Fruit fly (Drosophila melanogaster) whole organism, embryonic: ENCODE data around the gene CG13077.

Experiments used
- Adf1 ChIP-seq: fragments of 200-800 bp; sonication (Bioruptor generic); IDR thresholded peaks from 2 replicates; pipeline ENCODE4 v1.3.6; 2022; ENCODE audit warnings: missing biosample characterization, missing genetic modification characterization
- B-H2 ChIP-seq: fragments of 200-800 bp; sonication (Bioruptor generic); optimal IDR thresholded peaks from 2 replicates; lab custom pipeline; 2018; ENCODE audit warnings: missing biosample characterization, mild to moderate bottlenecking, missing genetic modification characterization
- CG10959 ChIP-seq: fragments of 200-800 bp; sonication (Bioruptor generic); IDR thresholded peaks from 2 replicates; pipeline ENCODE4 v1.3.6; 2022; ENCODE audit warnings: missing biosample characterization, missing genetic modification characterization
- CG11093 ChIP-seq: fragments of 200-800 bp; sonication (Bioruptor generic); IDR thresholded peaks from 3 replicates; pipeline ENCODE4 v1.3.6; 2022; ENCODE audit warnings: missing biosample characterization, missing genetic modification characterization
- CG11398 ChIP-seq: fragments of 200-800 bp; sonication (Bioruptor generic); optimal IDR thresholded peaks from 2 replicates; lab custom pipeline; 2016; ENCODE audit warnings: missing biosample characterization, missing genetic modification characterization
- CG11723 ChIP-seq: fragments of 200-800 bp; sonication (Bioruptor generic); optimal IDR thresholded peaks from 2 replicates; lab custom pipeline; 2017; ENCODE audit warnings: missing biosample characterization, mild to moderate bottlenecking, missing genetic modification characterization
- CG12104 ChIP-seq: fragments of 200-800 bp; sonication (Bioruptor generic); optimal IDR thresholded peaks from 3 replicates; lab custom pipeline; 2016; ENCODE audit warnings: missing biosample characterization, missing genetic modification characterization
- CG1647 ChIP-seq: fragments of 200-800 bp; sonication (Bioruptor generic); optimal IDR thresholded peaks from 3 replicates; lab custom pipeline; 2016; ENCODE audit warnings: missing biosample characterization, missing genetic modification characterization
- CG17359 ChIP-seq: fragments of 200-800 bp; sonication (Bioruptor generic); optimal IDR thresholded peaks from 3 replicates; lab custom pipeline; 2018; ENCODE audit warnings: missing biosample characterization, mild to moderate bottlenecking, missing genetic modification characterization, moderate library complexity
- CG32767 ChIP-seq: fragments of 200-800 bp; sonication (Bioruptor generic); IDR thresholded peaks from 2 replicates; pipeline ENCODE4 v1.3.6; 2022; ENCODE audit warnings: missing biosample characterization, missing genetic modification characterization
- CG34376 ChIP-seq: fragments of 200-800 bp; sonication (Bioruptor generic); optimal IDR thresholded peaks from 2 replicates; lab custom pipeline; 2018; ENCODE audit warnings: missing biosample characterization, mild to moderate bottlenecking, missing genetic modification characterization
- CG5180 ChIP-seq: fragments of 200-800 bp; sonication (Bioruptor generic); optimal IDR thresholded peaks from 3 replicates; lab custom pipeline; 2017; ENCODE audit warnings: missing biosample characterization, missing genetic modification characterization, mild to moderate bottlenecking, moderate library complexity, missing genetic modification reagents
- CG5953 ChIP-seq: fragments of 200-800 bp; sonication (Bioruptor generic); IDR thresholded peaks from 2 replicates; pipeline ENCODE4 v1.3.6; 2022; ENCODE audit warnings: missing biosample characterization, missing genetic modification characterization
- CG6791 ChIP-seq: fragments of 200-800 bp; sonication (Bioruptor generic); IDR thresholded peaks from 3 replicates; pipeline ENCODE4 v1.3.6; 2022; ENCODE audit warnings: missing biosample characterization, missing genetic modification characterization; ENCODE audit not compliant: partially characterized antibody
- CG8281 ChIP-seq: fragments of 200-800 bp; sonication (Bioruptor generic); optimal IDR thresholded peaks from 2 replicates; lab custom pipeline; 2018; ENCODE audit warnings: missing biosample characterization, mild to moderate bottlenecking, missing genetic modification characterization, moderate library complexity
- CG9876 ChIP-seq: fragments of 200-800 bp; sonication (Bioruptor generic); optimal IDR thresholded peaks from 2 replicates; lab custom pipeline; 2016; ENCODE audit warnings: missing biosample characterization, missing genetic modification characterization
- CHES-1-like ChIP-seq: fragments of 200-800 bp; sonication (Bioruptor generic); optimal IDR thresholded peaks from 2 replicates; lab custom pipeline; 2016; ENCODE audit warnings: missing biosample characterization, missing genetic modification characterization
- CoRest ChIP-seq: fragments of 200-800 bp; sonication (Bioruptor generic); optimal IDR thresholded peaks from 3 replicates; lab custom pipeline; 2018; ENCODE audit warnings: missing biosample characterization, mild to moderate bottlenecking, missing genetic modification characterization, moderate library complexity
- Dad ChIP-seq: fragments of 200-800 bp; sonication (Bioruptor generic); optimal IDR thresholded peaks from 3 replicates; lab custom pipeline; 2016; ENCODE audit warnings: missing biosample characterization, missing genetic modification characterization
- Drgx ChIP-seq: fragments of 200-800 bp; sonication (Bioruptor generic); IDR thresholded peaks from 2 replicates; pipeline ENCODE4 v1.3.6; 2022; ENCODE audit warnings: missing biosample characterization, missing genetic modification characterization
- E2f2 ChIP-seq: fragments of 200-800 bp; sonication (Bioruptor generic); IDR thresholded peaks from 2 replicates; pipeline ENCODE4 v1.3.6; 2022; ENCODE audit warnings: missing biosample characterization, missing genetic modification characterization
- Ets65A ChIP-seq: fragments of 200-800 bp; sonication (Bioruptor generic); peaks from one replicate; lab custom pipeline; 2016; ENCODE audit warnings: missing biosample characterization, missing genetic modification characterization
- GATAe ChIP-seq: fragments of 200-800 bp; sonication (Bioruptor generic); conservative IDR thresholded peaks from 2 replicates; pipeline ENCODE4 v1.3.6; 2022; ENCODE audit warnings: missing biosample characterization, missing genetic modification characterization
- HmgD ChIP-seq: fragments of 200-800 bp; sonication (Bioruptor generic); optimal IDR thresholded peaks from 3 replicates; lab custom pipeline; 2016; ENCODE audit warnings: missing biosample characterization, missing genetic modification characterization
- Nf-YB ChIP-seq: fragments of 200-800 bp; sonication (Bioruptor generic); optimal IDR thresholded peaks from 3 replicates; lab custom pipeline; 2019; ENCODE audit warnings: missing biosample characterization, mild to moderate bottlenecking, missing genetic modification characterization, moderate library complexity
- Oaz ChIP-seq: fragments of 200-800 bp; sonication (Bioruptor generic); IDR thresholded peaks from 2 replicates; pipeline ENCODE4 v1.3.6; 2022; ENCODE audit warnings: missing biosample characterization, missing genetic modification characterization
- Oli ChIP-seq: fragments of 200-800 bp; sonication (Bioruptor generic); optimal IDR thresholded peaks from 2 replicates; lab custom pipeline; 2018; ENCODE audit warnings: missing biosample characterization, mild to moderate bottlenecking, missing genetic modification characterization, moderate library complexity
- Sin3A ChIP-seq: fragments of >200 bp; optimal IDR thresholded peaks from 2 replicates; lab custom pipeline; 2018
- Sry-β ChIP-seq: fragments of 200-800 bp; sonication (Bioruptor generic); optimal IDR thresholded peaks from 2 replicates; lab custom pipeline; 2018; ENCODE audit warnings: missing biosample characterization, mild to moderate bottlenecking, missing genetic modification characterization, moderate library complexity
- Vsx1 ChIP-seq: fragments of 200-800 bp; sonication (Bioruptor generic); optimal IDR thresholded peaks from 2 replicates; lab custom pipeline; 2017; ENCODE audit warnings: missing biosample characterization, mild to moderate bottlenecking, missing genetic modification characterization, missing genetic modification reagents
- YL-1 ChIP-seq: fragments of 200-800 bp; sonication (Bioruptor generic); optimal IDR thresholded peaks from 3 replicates; lab custom pipeline; 2017; ENCODE audit warnings: missing biosample characterization, mild to moderate bottlenecking, missing genetic modification characterization
- ato ChIP-seq: fragments of 200-800 bp; sonication (Bioruptor generic); IDR thresholded peaks from 2 replicates; pipeline ENCODE4 v1.3.6; 2022; ENCODE audit warnings: missing biosample characterization, missing genetic modification characterization; ENCODE audit not compliant: partially characterized antibody
- bigmax ChIP-seq: fragments of 200-800 bp; sonication (Bioruptor generic); optimal IDR thresholded peaks from 2 replicates; lab custom pipeline; 2018; ENCODE audit warnings: missing biosample characterization, mild to moderate bottlenecking, missing genetic modification characterization
- cad ChIP-seq: fragments of >200 bp; optimal IDR thresholded peaks from 2 replicates; lab custom pipeline; 2017; ENCODE audit warnings: missing biosample characterization, missing genetic modification characterization
- cato ChIP-seq: fragments of 200-800 bp; sonication (Bioruptor generic); optimal IDR thresholded peaks from 2 replicates; lab custom pipeline; 2016; ENCODE audit warnings: missing biosample characterization, missing genetic modification characterization, borderline replicate concordance
- cg ChIP-seq: fragments of 200-800 bp; sonication (Bioruptor generic); optimal IDR thresholded peaks from 3 replicates; lab custom pipeline; 2019; ENCODE audit warnings: missing biosample characterization, mild to moderate bottlenecking, missing genetic modification characterization, moderate library complexity
- chinmo ChIP-seq: fragments of 200-800 bp; sonication (Bioruptor generic); IDR thresholded peaks from 4 replicates; pipeline ENCODE4 v1.3.6; 2022; ENCODE audit warnings: missing biosample characterization, missing genetic modification characterization; ENCODE audit not compliant: partially characterized antibody
- dan ChIP-seq: fragments of 200-800 bp; sonication (Bioruptor generic); IDR thresholded peaks from 2 replicates; pipeline ENCODE4 v1.3.6; 2022; ENCODE audit warnings: missing biosample characterization, missing genetic modification characterization
- danr ChIP-seq: fragments of 200-800 bp; sonication (Bioruptor generic); IDR thresholded peaks from 2 replicates; pipeline ENCODE4 v1.3.6; 2022; ENCODE audit warnings: missing biosample characterization, missing genetic modification characterization
- fd102C ChIP-seq: fragments of 200-800 bp; sonication (Bioruptor generic); optimal IDR thresholded peaks from 2 replicates; lab custom pipeline; 2018; ENCODE audit warnings: missing biosample characterization, mild to moderate bottlenecking, missing genetic modification characterization, moderate library complexity
- fd96Cb ChIP-seq: fragments of 200-800 bp; sonication (Bioruptor generic); optimal IDR thresholded peaks from 2 replicates; lab custom pipeline; 2018; ENCODE audit warnings: missing biosample characterization, mild to moderate bottlenecking, missing genetic modification characterization, moderate library complexity
- inv ChIP-seq: fragments of 200-800 bp; sonication (Bioruptor generic); IDR thresholded peaks from 2 replicates; pipeline ENCODE4 v1.3.6; 2022; ENCODE audit warnings: missing biosample characterization, missing genetic modification characterization; ENCODE audit not compliant: partially characterized antibody
- mam ChIP-seq: fragments of 200-800 bp; sonication (Bioruptor generic); optimal IDR thresholded peaks from 3 replicates; lab custom pipeline; 2016; ENCODE audit warnings: missing biosample characterization, missing genetic modification characterization
- pfk ChIP-seq: fragments of 200-800 bp; sonication (Bioruptor generic); optimal IDR thresholded peaks from 2 replicates; lab custom pipeline; 2018; ENCODE audit warnings: missing biosample characterization, mild to moderate bottlenecking, missing genetic modification characterization, moderate library complexity
- pum ChIP-seq: fragments of 200-800 bp; sonication (Bioruptor generic); optimal IDR thresholded peaks from 2 replicates; lab custom pipeline; 2016; ENCODE audit warnings: missing biosample characterization, missing genetic modification characterization
- salm ChIP-seq: fragments of 200-800 bp; sonication (Bioruptor generic); optimal IDR thresholded peaks from 2 replicates; lab custom pipeline; 2018; ENCODE audit warnings: missing biosample characterization, mild to moderate bottlenecking, missing genetic modification characterization
- sd ChIP-seq: fragments of 200-800 bp; sonication (Bioruptor generic); optimal IDR thresholded peaks from 3 replicates; lab custom pipeline; 2018; ENCODE audit warnings: missing biosample characterization, mild to moderate bottlenecking, missing genetic modification characterization, moderate library complexity
- ssp ChIP-seq: fragments of 200-800 bp; sonication (Bioruptor generic); IDR thresholded peaks from 2 replicates; pipeline ENCODE4 v1.3.6; 2022; ENCODE audit warnings: missing biosample characterization, missing genetic modification characterization
- trh ChIP-seq: fragments of 200-800 bp; sonication (Bioruptor generic); optimal IDR thresholded peaks from 2 replicates; lab custom pipeline; 2016; ENCODE audit warnings: missing biosample characterization, missing genetic modification characterization
- twi ChIP-seq: fragments of 200-800 bp; optimal IDR thresholded peaks from 2 replicates; lab custom pipeline; 2019; ENCODE audit warnings: missing biosample characterization, mild to moderate bottlenecking, missing genetic modification characterization, moderate library complexity
- vnd ChIP-seq: fragments of 200-800 bp; sonication (Bioruptor generic); IDR thresholded peaks from 3 replicates; pipeline ENCODE4 v1.3.6; 2022; ENCODE audit warnings: missing biosample characterization, missing genetic modification characterization; ENCODE audit not compliant: partially characterized antibody
- wdn ChIP-seq: fragments of 200-800 bp; sonication (Bioruptor generic); IDR thresholded peaks from 2 replicates; pipeline ENCODE4 v1.3.6; 2022; ENCODE audit warnings: missing biosample characterization, missing genetic modification characterization

CG13077 gene

dm6 chr2L:19549412-19549811, 16.3 kb upstream of the CG13077 start (continued):
- TF ChIP-seq cg (GFP tag; lab: Kevin White, UChicago): peak; percentile 82
- peak; percentile 92 for TF ChIP-seq CG34376 (GFP tag; lab: Kevin White, UChicago)
- no peak; the same call in 1 of the 2 replicates for TF ChIP-seq Drgx (GFP tag; lab: Robert Waterston, UW)
- TF ChIP-seq inv (GFP tag; lab: Robert Waterston, UW): no peak
- TF ChIP-seq Sin3A (lab: Kevin White, UChicago): no peak
- no peak for TF ChIP-seq dan (GFP tag; lab: Robert Waterston, UW)
- TF ChIP-seq Adf1 (GFP tag; lab: Robert Waterston, UW): peak; percentile 44; the same call in 1 of the 2 replicates
- TF ChIP-seq pfk (GFP tag; lab: Kevin White, UChicago): no peak
- TF ChIP-seq mam (GFP tag; lab: Kevin White, UChicago): no peak
- TF ChIP-seq CG8281 (tag; lab: Kevin White, UChicago): no peak
- no peak for TF ChIP-seq CG12104 (GFP tag; lab: Kevin White, UChicago)
- no peak for TF ChIP-seq trh
- peak; percentile 8; the same call in 1 of the 2 replicates for TF ChIP-seq E2f2 (GFP tag; lab: Robert Waterston, UW)
- no peak for TF ChIP-seq CG11398 (GFP tag; lab: Kevin White, UChicago)
- no peak for TF ChIP-seq ato (GFP tag; lab: Robert Waterston, UW)
- TF ChIP-seq Vsx1: no peak
- TF ChIP-seq pum: no peak
- TF ChIP-seq CG9876 (GFP tag; lab: Kevin White, UChicago): no peak
- no peak for TF ChIP-seq ssp (GFP tag; lab: Robert Waterston, UW)
- no peak for TF ChIP-seq fd102C (GFP tag; lab: Kevin White, UChicago)
- TF ChIP-seq CHES-1-like (GFP tag; lab: Kevin White, UChicago): no peak
- no peak for TF ChIP-seq Ets65A
- no peak for TF ChIP-seq CG6791 (GFP tag; lab: Robert Waterston, UW)
- no peak for TF ChIP-seq CG1647 (GFP tag; lab: Kevin White, UChicago)
- TF ChIP-seq Oli (tag; lab: Kevin White, UChicago): no peak
- TF ChIP-seq CG11723 (GFP tag; lab: Kevin White, UChicago): no peak
- no peak for TF ChIP-seq GATAe
- no peak for TF ChIP-seq Sry-β (GFP tag; lab: Kevin White, UChicago)
- no peak for TF ChIP-seq salm (tag; lab: Kevin White, UChicago)
- TF ChIP-seq bigmax (GFP tag; lab: Kevin White, UChicago): no peak
- no peak for TF ChIP-seq YL-1 (GFP tag; lab: Kevin White, UChicago)
- no peak for TF ChIP-seq twi (tag; lab: Kevin White, UChicago)
- TF ChIP-seq CG11093: no peak
- TF ChIP-seq chinmo (GFP tag; lab: Robert Waterston, UW): peak; percentile 88; the same call in 2 of the 4 replicates
- TF ChIP-seq CG17359: no peak
- no peak for TF ChIP-seq vnd
- peak; percentile 1 for TF ChIP-seq B-H2 (GFP tag; lab: Kevin White, UChicago)
- no peak for TF ChIP-seq CG32767
- TF ChIP-seq cato (GFP tag; lab: Kevin White, UChicago): no peak
- no peak for TF ChIP-seq Dad (GFP tag; lab: Kevin White, UChicago)
- TF ChIP-seq CG5953 (GFP tag; lab: Robert Waterston, UW): no peak
- no peak for TF ChIP-seq HmgD (GFP tag; lab: Kevin White, UChicago)
- TF ChIP-seq CoRest (tag; lab: Kevin White, UChicago): no peak
- TF ChIP-seq danr (GFP tag; lab: Robert Waterston, UW): no peak
- no peak for TF ChIP-seq Oaz (GFP tag; lab: Robert Waterston, UW)
- no peak for TF ChIP-seq CG10959 (GFP tag; lab: Robert Waterston, UW)
- no peak for TF ChIP-seq cad
- no peak for TF ChIP-seq sd (tag; lab: Kevin White, UChicago)
- no peak for TF ChIP-seq fd96Cb (tag; lab: Kevin White, UChicago)
- TF ChIP-seq CG5180 (GFP tag; lab: Kevin White, UChicago): peak; percentile 92
- TF ChIP-seq Nf-YB (GFP tag; lab: Kevin White, UChicago): peak; percentile 49
- no peak for TF ChIP-seq wdn (GFP tag; lab: Robert Waterston, UW)
